Worm (Caenorhabditis elegans): ENCODE results near the gene Y39A3A.2.

Y39A3A.2 gene

DNA sequence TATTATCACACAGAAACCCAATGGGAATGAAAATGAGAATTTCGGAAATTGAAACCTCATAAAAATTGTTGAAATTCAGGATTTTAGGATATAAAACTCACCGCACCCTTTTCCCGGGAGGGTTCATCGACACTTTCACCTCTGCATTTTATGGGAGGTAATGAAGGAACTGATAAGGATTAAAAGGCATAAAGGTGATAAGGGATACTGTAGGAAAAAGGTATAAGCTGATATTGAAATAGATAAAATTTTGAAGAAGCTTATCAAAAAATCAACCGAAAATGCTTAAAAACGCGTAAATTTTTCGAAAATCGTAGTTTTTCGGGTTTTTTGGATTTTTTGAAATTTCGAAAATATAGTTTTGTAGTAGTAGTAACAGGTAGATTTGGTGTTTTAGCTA lies 7.0 kb downstream of the Y39A3A.2 start:
- TF ChIP-seq peb-1 (tag; optimal IDR thresholded peaks at IDR 0.05) (no peak), fos-1 (tag; optimal IDR thresholded peaks at IDR 0.05) (peak; percentile 6), nhr-237 (tag; optimal IDR thresholded peaks at IDR 0.05) (no peak), blmp-1 (tag; optimal IDR thresholded peaks at IDR 0.05; ENCODE audit: insufficient read depth) (no peak), sem-4 (tag; optimal IDR thresholded peaks at IDR 0.05) (no peak), nhr-6 (tag; optimal IDR thresholded peaks at IDR 0.05) (no peak), skn-1 (tag; optimal IDR thresholded peaks at IDR 0.05) (no peak), zag-1 (tag; optimal IDR thresholded peaks at IDR 0.05) (no peak)

DNA sequence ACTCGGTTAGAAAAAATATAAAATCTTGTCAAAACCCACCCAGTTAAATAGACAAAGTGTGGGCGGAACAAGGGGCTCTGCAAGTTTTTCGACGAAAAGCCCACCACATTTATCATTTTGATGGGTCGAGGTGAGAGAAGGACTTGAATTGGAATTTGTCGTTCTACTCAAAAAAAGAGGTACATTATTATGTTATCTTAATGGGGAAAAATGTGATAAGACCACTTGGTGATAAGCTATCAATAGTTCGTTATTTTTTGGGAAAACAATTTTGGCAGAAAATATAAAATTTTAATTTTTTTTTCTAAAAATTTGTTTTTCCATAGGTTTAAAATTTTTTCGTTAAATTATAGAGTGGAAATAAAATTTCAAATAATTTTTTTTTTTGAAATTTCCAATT lies 7.6 kb downstream of the Y39A3A.2 start:
- TF ChIP-seq F13H6.1 (tag; optimal IDR thresholded peaks at IDR 0.05), result no peak
- TF ChIP-seq fos-1 (tag; optimal IDR thresholded peaks at IDR 0.05), result peak; percentile 27

DNA sequence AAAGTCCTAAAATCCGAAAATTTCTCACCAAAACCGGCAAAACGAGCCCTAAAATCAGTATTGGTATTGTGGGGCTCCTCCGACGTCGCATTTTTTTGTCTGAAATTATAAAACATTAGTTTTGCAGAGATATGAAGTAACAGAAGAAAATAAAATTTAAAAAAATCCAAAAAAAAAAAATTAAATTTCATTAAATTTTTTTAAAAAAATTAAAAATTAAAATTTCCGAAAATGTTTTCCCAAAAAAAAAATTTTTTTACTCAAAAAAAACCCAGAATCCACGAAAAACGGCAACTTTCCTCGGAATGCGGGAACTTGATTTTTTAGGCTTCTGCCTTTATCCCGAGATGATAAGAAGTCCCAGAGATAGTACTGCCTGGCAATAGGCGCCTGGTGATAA lies 9.6 kb downstream of the Y39A3A.2 start, which contains the start of gene dpy-1:
dpy-1 (minus strand) TSS at position 101 of the 400 bp plus-strand sequence.
- TF ChIP-seq crh-2 (tag; optimal IDR thresholded peaks at IDR 0.05) (no peak), nhr-25 (tag; optimal IDR thresholded peaks at IDR 0.05) (no peak), Y55F3AM.14 (GFP tag; optimal IDR thresholded peaks at IDR 0.05) (no peak)

DNA sequence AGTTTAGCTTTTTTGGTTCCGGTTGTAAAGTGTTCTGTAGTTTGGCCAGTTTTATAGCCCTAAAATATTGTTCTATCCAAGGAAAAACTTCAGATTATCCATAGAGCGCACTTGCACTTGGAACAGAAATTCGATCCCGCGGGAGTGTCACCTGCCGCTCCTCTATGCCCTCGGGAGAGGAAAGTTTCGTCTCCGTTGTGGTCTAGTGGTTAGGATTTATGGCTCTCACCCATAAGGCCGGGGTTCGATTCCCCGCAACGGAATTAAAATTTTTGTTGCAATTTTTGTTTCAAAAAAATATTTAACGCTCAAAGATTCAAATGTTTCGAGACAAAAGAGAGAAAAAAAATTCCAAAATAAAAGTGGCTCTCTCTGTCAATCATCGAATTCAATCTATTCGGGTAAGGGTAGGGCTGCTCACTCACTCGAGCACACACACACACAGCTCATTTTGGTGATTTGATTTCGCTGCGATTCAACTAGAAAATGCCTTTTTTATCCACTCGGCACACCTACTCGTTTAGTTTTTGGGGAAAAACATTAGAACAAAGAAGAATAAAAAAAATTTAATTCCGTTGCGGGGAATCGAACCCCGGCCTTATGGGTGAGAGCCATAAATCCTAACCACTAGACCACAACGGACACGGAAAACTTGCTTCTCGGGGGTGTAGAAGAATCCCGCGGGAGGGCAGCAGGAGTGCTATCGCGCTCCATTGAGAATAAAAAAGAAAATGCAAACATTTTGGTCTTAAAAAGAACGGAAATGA lies 25.0 kb downstream of the Y39A3A.2 start:
- peak; percentile 16 for TF ChIP-seq F13H6.1 (tag; optimal IDR thresholded peaks at IDR 0.05)
- no peak for TF ChIP-seq nhr-23 (tag; optimal IDR thresholded peaks at IDR 0.05)
- TF ChIP-seq lin-13 (GFP tag; optimal IDR thresholded peaks at IDR 0.05), result peak; percentile 18
- no peak for TF ChIP-seq ztf-4 (tag; optimal IDR thresholded peaks at IDR 0.05)
- no peak for TF ChIP-seq lsy-2 (tag; optimal IDR thresholded peaks at IDR 0.05)
- 0 out of 2 replicates have a peak, but pooled peaks have one; percentile 19 for TF ChIP-seq ztf-1 (GFP tag; conservative IDR thresholded peaks at IDR 0.05)
- TF ChIP-seq ceh-82 (tag; optimal IDR thresholded peaks at IDR 0.05), result no peak
- TF ChIP-seq crh-2 (tag; optimal IDR thresholded peaks at IDR 0.05), result peak; percentile 17
- TF ChIP-seq nhr-11 (tag; optimal IDR thresholded peaks at IDR 0.05), result no peak
- no peak for TF ChIP-seq alr-1 (tag; optimal IDR thresholded peaks at IDR 0.05)
- peak; percentile 44 for TF ChIP-seq nhr-129 (tag; optimal IDR thresholded peaks at IDR 0.05)

DNA sequence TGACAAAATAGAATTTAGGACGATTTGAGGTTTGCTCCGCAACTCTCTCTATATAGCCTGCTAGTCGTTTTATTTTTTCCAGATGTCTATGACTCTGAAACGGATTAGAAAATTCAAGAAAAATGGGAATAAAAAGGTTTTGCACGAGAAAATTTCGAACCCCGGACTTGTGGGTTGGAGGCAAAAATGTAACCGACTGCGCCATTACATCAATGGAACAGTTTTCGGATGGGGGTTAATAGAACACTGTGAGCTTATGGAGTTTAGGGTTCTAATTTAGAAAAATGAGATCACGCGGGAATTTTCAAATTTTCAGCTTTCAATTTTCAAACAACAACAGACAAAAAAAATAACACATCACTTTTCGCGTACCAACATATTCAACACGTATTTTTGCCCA lies 25.7 kb downstream of the Y39A3A.2 start:
- TF ChIP-seq nhr-23 (tag; optimal IDR thresholded peaks at IDR 0.05) (no peak), ceh-82 (tag; optimal IDR thresholded peaks at IDR 0.05) (no peak), unc-62 (GFP tag; optimal IDR thresholded peaks at IDR 0.05) (no peak), sma-3 (GFP tag; optimal IDR thresholded peaks at IDR 0.05) (no peak), nhr-10 (tag; optimal IDR thresholded peaks at IDR 0.05) (no peak), mab-5 (tag; optimal IDR thresholded peaks at IDR 0.05) (no peak), alr-1 (tag; optimal IDR thresholded peaks at IDR 0.05) (no peak), egl-27 (tag; optimal IDR thresholded peaks at IDR 0.05) (no peak), nhr-6 (tag; optimal IDR thresholded peaks at IDR 0.05) (no peak), aly-2 (tag; optimal IDR thresholded peaks at IDR 0.05) (no peak), dmd-4 (tag; optimal IDR thresholded peaks at IDR 0.05) (no peak), nhr-12 (tag; optimal IDR thresholded peaks at IDR 0.05) (no peak), F13H6.1 (tag; optimal IDR thresholded peaks at IDR 0.05) (no peak), C34F6.9 (tag; optimal IDR thresholded peaks at IDR 0.05) (no peak), snpc-4 (tag; optimal IDR thresholded peaks at IDR 0.05) (no peak)

DNA sequence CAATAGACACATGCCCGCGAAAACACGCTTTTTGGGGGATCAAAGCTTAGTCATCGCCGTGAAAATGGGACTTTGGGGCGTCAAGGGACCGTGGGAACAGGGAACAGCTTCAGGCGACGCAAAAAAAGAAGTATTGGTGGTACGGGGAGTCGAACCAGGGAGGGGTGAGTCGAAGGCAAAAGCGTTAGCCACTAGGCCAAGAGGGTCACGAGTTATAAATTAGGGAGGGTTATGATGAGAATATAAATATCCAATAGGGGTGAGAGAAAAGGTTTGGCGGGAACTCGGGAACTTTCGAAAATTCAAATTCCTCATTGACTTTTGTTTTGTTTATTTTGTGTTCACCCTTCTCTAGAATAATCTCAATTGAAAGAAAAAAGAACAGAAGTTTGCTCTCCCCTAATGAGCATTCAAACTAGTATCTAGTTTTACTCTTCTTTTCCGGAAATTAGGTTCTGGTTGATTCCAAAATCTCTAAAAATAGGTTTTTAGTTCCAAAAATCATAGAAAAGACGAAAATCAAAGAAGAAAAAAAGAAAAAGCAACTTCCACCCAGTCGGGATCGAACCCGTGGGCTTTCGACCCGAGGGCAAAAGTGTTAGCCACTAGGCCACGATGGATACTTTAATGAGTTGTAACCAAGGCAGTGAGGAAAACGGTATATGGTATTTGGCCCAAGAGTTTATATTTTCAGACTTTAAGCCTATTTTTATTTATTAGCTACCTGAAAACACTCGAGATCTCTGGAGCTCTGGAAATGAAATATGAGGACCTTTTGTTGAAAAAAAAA lies 26.5 kb downstream of the Y39A3A.2 start:
- TF ChIP-seq sma-9 (GFP tag; optimal IDR thresholded peaks at IDR 0.05) (no peak), sma-9 (tag; optimal IDR thresholded peaks at IDR 0.05) (no peak), lin-39 (tag; optimal IDR thresholded peaks at IDR 0.05) (no peak), sem-4 (tag; optimal IDR thresholded peaks at IDR 0.05) (no peak), skn-1 (tag; optimal IDR thresholded peaks at IDR 0.05) (no peak), nhr-25 (tag; optimal IDR thresholded peaks at IDR 0.05) (no peak), elt-1 (tag; optimal IDR thresholded peaks at IDR 0.05) (no peak), nhr-129 (tag; optimal IDR thresholded peaks at IDR 0.05) (no peak), elt-3 (tag; optimal IDR thresholded peaks at IDR 0.05) (no peak), ceh-16 (tag; optimal IDR thresholded peaks at IDR 0.05) (no peak), unc-55 (GFP tag; optimal IDR thresholded peaks at IDR 0.05) (no peak), C34F6.9 (tag; optimal IDR thresholded peaks at IDR 0.05) (no peak), alr-1 (tag; optimal IDR thresholded peaks at IDR 0.05) (no peak), egl-27 (tag; optimal IDR thresholded peaks at IDR 0.05) (no peak), snpc-4 (tag; optimal IDR thresholded peaks at IDR 0.05) (no peak), mbf-1 (tag; optimal IDR thresholded peaks at IDR 0.05) (no peak)

All from whole organism, L2 larva.